Worm (Caenorhabditis elegans): ENCODE data around the gene T13H5.8.

DNA sequence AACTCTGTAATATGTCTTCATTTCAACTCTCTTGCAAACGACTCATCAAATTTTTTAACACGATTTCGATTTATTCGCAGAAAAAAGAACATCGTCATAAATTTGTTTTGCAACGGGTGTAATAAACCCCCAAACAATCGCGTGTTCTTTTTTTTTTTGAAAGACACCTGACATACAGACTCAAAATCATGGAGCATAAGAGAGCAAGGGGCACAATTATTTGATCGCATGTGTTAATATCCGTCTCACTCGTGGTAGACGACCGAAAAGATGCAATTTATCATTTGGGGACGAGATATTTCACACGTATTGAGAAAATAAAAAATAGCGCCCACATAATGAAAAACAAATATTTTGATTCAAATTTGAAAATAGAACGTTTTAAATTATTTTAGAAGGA lies 22.1 kb upstream of the T13H5.8 start:
- no peak for TF ChIP-seq dmd-8 (GFP tag; IDR thresholded peaks at IDR 0.05)
- no peak for TF ChIP-seq lin-39 (tag; optimal IDR thresholded peaks at IDR 0.05)
